Fruit fly (Drosophila melanogaster) S2 (cell line): ENCODE data around the gene Osi18.

Experiments used
- CG8478 ChIP-seq: fragments of >200 bp; optimal IDR thresholded peaks from 2 replicates; lab custom pipeline; 2018
- CTCF ChIP-seq, 2 experiments: fragments of >200 bp; optimal IDR thresholded peaks; 2 replicates each; lab custom pipeline; 2018

The Osi18 gene

DNA sequence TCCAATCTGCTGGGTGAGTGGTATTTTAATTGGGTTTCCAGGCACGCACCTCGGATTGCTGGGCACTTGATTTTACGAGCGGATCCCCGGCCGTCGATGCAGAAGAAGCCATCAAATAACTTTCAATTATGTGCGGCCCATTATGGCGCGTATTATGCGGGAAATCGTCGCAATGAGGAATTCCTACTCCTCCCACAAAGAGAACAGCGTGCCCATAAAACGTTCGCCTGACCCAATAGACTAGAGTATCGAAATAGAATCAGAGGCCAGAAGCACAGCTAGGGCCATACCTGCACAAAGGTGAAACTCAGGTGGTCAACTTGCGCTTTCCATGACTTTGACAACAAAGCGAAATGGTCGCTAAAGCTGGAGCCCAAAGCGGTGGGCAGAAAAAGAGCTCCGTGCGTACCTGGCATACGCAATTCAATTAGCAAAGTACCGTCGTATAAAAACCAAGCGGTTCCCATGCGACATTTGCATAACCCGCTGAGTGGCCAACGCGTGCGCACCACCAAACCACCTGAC is at the start of gene Osi18:
TSS of gene Osi18 (plus strand) at position 475 of the 525 bp plus-strand sequence.
- TF ChIP-seq CTCF (optimal IDR thresholded peaks at IDR 0.05; lab: Kevin White, UChicago): no peak
- TF ChIP-seq CG8478: no peak

dm6 chr3R:6285100-6285499 is 44.9 kb upstream of the Osi18 start, which contains the start of gene CG15597:
Gene CG15597 (minus strand): TSS chr3R:6285200.
- TF ChIP-seq CG8478 (no peak), CTCF (optimal IDR thresholded peaks at IDR 0.05; lab: Kevin White, UChicago) (no peak)

DNA sequence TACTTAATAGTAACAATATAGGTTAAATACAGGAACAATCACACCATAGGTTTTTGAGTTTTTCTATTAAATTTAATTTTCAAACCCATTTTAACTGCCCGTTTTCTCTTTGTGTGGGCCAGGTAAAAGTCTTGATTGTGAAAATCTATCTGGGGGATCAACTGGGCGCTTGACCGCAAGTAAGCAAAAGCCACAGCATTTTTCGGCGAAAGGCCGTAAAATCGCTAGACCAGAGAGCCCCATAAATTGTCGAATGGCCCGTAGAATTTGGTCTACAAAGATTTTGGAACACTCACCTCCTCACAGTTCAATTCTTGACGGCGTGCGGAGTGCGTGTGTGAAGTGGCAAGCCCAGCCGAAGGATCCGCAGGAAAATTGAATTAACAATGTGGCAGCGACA is 42.6 kb upstream of the Osi18 start, which contains the start of gene CG15594:
TSS of gene CG15594 (plus strand) at position 301 of the 400 bp plus-strand sequence.
- TF ChIP-seq CTCF (optimal IDR thresholded peaks at IDR 0.05; lab: Kevin White, UChicago) (no peak), CG8478 (no peak)

DNA sequence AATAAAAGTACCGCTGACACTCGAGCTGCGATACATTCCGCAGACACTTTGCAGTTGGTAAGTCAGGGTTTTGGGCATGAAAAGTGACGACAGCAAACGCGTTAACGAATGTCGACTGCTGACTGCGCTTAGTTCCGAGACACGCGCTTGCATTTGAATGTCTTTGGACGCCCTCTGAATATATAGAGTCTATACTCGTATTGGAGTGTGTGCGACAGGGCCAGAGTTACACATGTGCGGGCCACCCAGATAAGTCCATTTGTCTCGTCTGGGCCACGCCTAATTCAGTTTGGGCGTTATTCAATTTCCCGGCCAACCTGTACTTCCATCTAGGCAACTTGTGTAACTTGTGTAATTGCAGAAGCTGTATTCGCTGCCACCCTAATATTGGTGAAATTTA is 39.8 kb upstream of the Osi18 start:
- TF ChIP-seq CTCF (optimal IDR thresholded peaks at IDR 0.05; lab: Kevin White, UChicago): no peak
- no peak for TF ChIP-seq CG8478

- TF ChIP-seq CG8478 (no peak), CTCF (optimal IDR thresholded peaks at IDR 0.05; lab: Kevin White, UChicago) (no peak)
Observed at dm6 chr3R:6291437-6291836, 38.6 kb upstream of the Osi18 start, which contains the start of gene Osi13. Gene Osi13 (plus strand): TSS chr3R:6291737.

dm6 chr3R:6294046-6294445 is 36.0 kb upstream of the Osi18 start:
- TF ChIP-seq CTCF (optimal IDR thresholded peaks at IDR 0.05; lab: Kevin White, UChicago): no peak

DNA sequence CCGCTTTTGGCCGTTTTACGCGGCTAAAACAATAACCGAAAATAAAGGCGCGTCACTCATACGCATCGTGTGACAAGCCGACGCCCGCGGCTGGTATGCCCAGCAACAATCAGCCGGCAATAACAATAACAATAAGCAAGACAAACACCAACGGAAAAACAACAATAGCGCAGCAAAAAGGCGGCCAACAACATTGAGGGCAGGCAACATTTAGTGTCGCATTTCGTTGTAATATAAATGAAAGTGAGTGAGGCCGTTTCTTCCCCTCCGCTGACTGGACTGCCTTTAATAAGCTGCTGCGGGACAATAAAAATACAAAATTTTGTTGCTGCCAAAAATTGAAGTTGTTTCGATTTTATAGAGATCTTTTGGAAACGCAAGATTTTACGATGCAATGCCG is 32.9 kb upstream of the Osi18 start:
- TF ChIP-seq CG8478 (no peak), CTCF (optimal IDR thresholded peaks at IDR 0.05; lab: Kevin White, UChicago) (no peak)

DNA sequence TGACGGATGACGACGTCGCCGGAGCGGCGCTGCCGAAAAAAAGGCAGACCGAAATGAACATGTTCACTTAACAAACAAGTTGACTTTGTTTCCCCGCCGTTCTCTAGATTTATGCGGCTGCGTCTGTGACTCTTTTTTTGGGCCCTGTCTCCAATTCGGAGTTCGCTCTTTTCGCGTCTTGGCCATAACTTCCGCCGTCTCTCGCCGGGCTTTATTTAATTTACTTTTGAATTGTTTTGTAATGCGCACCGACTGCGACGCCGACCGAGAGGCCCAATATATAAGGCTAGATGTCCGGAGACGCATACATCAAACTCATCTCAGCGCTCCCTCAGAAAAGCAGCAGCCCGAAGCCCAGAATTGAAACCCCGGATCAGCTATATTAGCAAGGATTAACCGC is 31.2 kb upstream of the Osi18 start, which contains the start of gene Osi14:
TSS of gene Osi14 (plus strand) at position 301 of the 400 bp plus-strand sequence.
- TF ChIP-seq CTCF (optimal IDR thresholded peaks at IDR 0.05; lab: Kevin White, UChicago) (no peak), CG8478 (no peak)

- TF ChIP-seq CTCF (optimal IDR thresholded peaks at IDR 0.05; lab: Kevin White, UChicago): no peak
- TF ChIP-seq CG8478: no peak
Observed at dm6 chr3R:6301257-6301839, 28.7 kb upstream of the Osi18 start, which contains the start of gene Osi15. Gene Osi15 (plus strand): TSS chr3R:6301804.

dm6 chr3R:6303738-6304137 is 26.3 kb upstream of the Osi18 start, which contains the start of gene CG46396:
Gene CG46396 (plus strand): TSS chr3R:6304038.
- TF ChIP-seq CTCF (optimal IDR thresholded peaks at IDR 0.05; lab: Kevin White, UChicago) (no peak), CG8478 (no peak)

dm6 chr3R:6304947-6305346 is 25.1 kb upstream of the Osi18 start, which contains the start of gene Osi16:
Gene Osi16 (plus strand): TSS chr3R:6305247.
- no peak for TF ChIP-seq CG8478
- TF ChIP-seq CTCF (optimal IDR thresholded peaks at IDR 0.05; lab: Kevin White, UChicago): no peak

- no peak for TF ChIP-seq CG8478
- TF ChIP-seq CTCF (optimal IDR thresholded peaks at IDR 0.05; lab: Kevin White, UChicago): no peak
Observed at dm6 chr3R:6306584-6306983, 23.5 kb upstream of the Osi18 start, which contains the start of gene CG46026. Gene CG46026 (plus strand): TSS chr3R:6306884.

- TF ChIP-seq CTCF (optimal IDR thresholded peaks at IDR 0.05; lab: Kevin White, UChicago): no peak
- TF ChIP-seq CG8478: no peak
Observed at dm6 chr3R:6309676-6310075, 20.4 kb upstream of the Osi18 start, which contains the start of gene CG31560. Gene CG31560 (plus strand): TSS chr3R:6309976.

dm6 chr3R:6311641-6312259 is 18.3 kb upstream of the Osi18 start, which contains the start of gene Osi17:
Gene Osi17 (plus strand): TSS chr3R:6311772.
- no peak for TF ChIP-seq CTCF (optimal IDR thresholded peaks at IDR 0.05; lab: Kevin White, UChicago)
- TF ChIP-seq CG8478: no peak

- TF ChIP-seq CTCF (optimal IDR thresholded peaks at IDR 0.05; lab: Kevin White, UChicago): no peak
- TF ChIP-seq CG8478: no peak
Observed at dm6 chr3R:6315078-6315477, 15.0 kb upstream of the Osi18 start.

DNA sequence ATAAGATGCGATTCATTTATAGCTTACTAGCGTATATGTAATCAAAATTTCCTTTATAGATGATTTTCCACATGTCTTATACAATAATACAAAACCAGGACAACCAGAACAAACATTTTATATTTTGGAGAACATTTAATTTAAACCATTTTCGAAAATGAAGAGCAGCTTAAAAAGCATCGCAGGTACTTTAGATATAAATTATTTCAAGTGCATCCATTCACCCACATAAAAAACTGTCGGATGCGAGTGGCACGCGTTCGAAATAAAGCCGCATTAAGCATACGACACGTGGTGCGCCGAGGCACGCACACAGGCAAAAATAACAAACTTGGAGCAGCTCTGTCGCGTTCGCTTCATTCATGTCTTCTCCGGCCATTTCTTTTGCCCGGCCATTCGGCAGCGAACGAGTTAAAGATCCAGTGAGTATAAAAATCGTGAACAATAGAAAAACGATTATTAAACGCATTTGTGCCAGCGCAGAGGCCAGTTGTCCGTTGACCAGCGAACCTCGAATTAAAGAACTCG is 4.9 kb downstream of the Osi18 start, which contains the start of gene Osi19:
TSS of gene Osi19 (plus strand) at position 457 of the 528 bp plus-strand sequence.
- TF ChIP-seq CTCF (optimal IDR thresholded peaks at IDR 0.05; lab: Kevin White, UChicago) (no peak), CG8478 (no peak)
